Fruit fly (Drosophila melanogaster) whole organism, larva: ENCODE results near the gene CG31793.

ENCODE experiments used
- noc ChIP-seq: fragments of 200-800 bp; sonication (Bioruptor generic); optimal IDR thresholded peaks from 3 replicates; lab custom pipeline; 2019; ENCODE audit warnings: missing biosample characterization, mild to moderate bottlenecking, missing genetic modification characterization, moderate library complexity

Gene CG31793

DNA sequence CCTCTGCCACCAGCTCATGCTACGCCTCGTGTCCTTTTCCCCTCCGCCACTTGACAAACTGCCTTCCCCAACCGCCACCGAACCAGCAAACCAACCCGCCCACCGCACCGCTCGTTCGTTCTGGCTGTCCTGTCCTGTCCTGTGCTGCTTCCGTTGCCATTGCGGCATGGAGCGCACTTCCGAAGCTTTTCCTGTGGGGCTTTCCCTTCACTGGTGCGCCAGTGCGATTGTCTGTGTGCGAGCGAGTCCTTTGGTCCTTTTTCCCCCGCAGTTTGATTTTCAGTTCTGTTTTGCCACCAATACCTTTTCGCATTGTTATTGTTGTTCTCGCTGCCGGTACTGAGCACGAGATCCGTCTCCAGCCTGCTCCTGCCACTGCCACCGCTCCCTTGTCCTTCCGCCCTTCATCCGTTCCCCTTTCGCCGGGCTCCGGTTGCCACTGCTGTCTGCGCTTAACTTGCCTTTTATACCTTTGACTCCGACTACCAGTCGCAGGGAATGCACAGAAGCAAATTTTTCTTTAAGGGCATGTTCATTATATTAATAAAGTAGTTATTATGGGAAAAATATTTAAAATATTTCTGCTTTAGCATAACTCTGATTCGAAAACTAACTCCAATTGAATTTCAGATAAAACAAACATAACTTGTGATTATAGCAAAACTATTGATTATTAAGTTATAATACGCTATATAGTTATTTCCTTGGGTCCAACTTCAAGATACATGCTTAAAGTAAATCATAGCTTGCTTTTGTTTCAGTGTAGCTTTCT is 21.0 kb downstream of the CG31793 start:
- peak; percentile 50 for TF ChIP-seq noc

DNA sequence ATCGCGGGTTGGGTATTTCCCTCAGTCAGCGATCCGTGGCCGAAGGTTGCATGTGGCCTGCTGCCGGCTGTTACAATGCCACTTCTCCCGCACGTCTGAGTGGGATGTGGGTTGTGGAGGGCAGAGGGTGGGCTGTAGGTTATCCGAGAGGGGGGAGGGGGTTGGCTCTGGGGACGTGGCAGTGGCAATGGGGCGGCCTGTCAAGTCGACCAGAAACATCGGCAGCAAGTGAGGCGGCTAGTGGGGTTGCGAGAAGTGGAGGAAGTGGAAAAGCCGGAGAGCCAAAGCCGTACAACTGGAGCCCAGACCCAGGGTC is 21.5 kb downstream of the CG31793 start:
- TF ChIP-seq noc = no peak

DNA sequence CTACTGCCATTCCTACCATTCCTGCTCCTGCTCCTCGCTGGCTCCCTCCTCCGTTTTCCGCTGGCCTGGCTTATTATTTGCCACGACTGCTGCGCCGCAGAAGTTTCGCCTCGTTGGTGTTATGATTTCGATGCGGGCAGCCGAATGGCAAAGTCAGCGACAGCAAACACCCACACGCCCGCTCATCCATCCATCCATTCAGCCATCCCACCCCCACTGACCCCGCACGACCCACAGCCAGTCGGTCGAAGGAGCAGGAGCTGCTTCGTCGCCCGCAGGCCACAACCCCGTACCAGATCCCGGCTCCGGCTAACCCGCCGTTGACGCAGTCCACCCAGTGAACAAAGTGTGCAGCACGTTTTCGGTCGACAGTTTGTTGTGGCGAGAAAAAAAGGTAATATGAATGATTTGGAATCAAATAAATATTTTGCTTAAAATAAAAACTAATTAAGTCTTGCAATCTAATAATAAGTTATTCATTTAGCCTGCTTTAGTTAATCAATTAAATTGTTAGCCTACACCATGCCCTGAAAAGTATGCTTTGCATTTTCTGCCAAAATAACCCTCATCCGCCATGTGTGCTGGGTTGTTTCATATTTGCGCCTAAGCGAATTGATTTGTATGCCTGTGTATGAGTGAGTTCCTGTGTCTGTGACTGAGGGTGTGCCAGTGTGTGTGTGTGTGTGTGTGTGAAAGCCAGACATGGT is 23.5 kb downstream of the CG31793 start:
- peak; percentile 45 for TF ChIP-seq noc

DNA sequence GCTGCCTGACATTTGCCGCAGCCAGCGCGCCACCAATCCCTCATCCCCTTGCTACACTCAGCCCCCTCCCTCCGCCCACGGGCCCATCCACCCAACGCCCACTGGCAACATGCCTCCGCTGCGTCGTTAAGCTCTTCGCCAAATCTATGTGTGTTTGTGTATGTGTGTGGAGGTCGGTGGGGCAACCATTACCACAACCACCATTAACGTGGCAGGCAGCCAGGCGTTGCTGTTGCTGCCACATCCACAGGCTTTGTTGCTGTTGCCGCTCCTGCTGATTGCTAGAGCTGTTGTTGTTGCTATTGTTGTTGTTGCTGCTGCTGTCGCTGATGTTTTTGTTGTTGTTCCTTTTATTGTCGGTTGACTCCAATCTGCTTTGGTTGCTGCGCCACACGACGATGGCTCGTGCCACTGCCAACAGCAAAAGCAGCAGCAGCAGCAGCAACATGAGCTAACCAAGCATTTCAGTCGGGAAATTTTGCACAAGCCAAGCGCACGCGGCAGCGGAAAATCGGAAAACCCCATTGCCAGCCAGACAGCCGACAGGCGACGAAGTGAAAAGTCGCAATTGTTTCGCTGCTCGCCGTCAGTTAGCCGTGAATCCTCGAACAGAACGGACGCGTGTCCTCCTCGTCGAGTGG is 24.2 kb downstream of the CG31793 start, which contains the start of gene Sidpn:
TSS of gene Sidpn (plus strand) at position 465 of the 641 bp plus-strand sequence.
- TF ChIP-seq noc = no peak

DNA sequence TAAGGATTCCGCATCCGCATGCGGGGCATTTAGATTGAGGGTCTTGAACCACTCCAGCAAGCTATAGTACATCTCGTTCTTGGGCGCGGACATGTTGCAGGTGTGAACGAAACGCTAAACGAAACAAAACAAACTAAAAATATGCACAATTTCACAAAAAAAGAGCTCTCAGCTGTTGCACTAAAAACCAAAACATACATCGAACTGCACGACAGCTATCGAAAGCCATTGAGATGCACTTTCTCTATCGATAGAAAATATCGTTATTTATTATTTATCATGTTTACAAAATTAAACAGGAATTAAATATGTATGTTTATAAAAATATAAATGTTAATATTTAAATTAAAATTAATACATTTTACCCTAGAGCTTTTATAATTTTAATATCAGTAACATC is 30.1 kb downstream of the CG31793 start, which contains the start of gene hook:
TSS of gene hook (minus strand) at position 211 of the 400 bp plus-strand sequence.
- TF ChIP-seq noc = no peak

DNA sequence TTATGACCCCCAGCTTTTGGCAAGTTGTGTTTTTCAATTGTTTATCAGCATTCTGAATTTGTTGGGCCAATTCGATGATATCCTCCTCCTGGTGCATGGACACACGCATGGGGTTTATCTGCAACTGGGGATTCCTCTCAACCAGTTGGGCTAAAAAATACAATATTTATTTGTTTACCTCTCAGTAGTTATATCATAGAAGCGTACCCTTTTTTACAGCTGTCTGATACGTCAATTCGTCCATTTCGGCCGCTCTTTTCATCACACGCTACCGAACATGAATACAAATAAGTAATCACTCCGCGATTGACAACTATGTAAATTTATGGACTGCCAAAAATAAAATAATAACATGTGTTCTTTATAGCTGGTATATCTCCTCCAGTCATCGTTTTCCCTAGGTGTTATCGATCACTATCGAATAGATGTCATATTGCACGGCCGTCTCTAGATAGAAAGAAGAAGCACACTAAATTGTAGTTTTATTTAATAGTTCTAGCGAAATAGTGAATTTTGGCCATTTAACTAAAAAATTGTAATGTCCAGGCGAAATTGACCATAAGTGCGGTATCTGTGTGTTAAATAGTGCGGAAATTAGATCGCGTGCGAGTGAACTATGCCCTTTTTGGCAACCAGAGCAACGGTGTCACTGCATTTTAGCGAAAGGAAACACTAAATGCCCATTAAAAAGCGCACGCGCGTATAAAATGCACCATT is 31.2 kb downstream of the CG31793 start, which contains the start of the genes mib2 and CG31800:
TSS of gene mib2 (plus strand) at position 232 of the 717 bp plus-strand sequence.
TSS of gene CG31800 (minus strand) at position 364 of the 717 bp plus-strand sequence.
- no peak for TF ChIP-seq noc

DNA sequence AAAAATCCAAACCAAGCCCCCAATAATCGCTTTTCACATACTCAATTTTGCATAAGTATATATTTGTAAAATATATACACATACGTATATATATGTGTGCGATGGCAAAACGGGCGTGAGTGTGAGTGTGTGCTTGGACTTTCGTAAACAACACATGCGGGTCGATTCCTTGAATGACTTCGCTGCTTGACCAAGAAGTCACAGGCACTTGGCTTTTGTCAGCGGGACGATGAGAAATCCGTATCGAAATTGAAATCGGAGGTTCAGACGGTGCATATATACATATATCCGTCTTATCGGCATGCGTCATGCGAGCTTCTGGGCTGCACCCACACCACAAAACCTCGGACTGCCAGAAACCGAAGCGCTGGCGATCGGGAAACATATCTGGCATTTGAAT is 31.8 kb downstream of the CG31793 start:
- no peak for TF ChIP-seq noc

DNA sequence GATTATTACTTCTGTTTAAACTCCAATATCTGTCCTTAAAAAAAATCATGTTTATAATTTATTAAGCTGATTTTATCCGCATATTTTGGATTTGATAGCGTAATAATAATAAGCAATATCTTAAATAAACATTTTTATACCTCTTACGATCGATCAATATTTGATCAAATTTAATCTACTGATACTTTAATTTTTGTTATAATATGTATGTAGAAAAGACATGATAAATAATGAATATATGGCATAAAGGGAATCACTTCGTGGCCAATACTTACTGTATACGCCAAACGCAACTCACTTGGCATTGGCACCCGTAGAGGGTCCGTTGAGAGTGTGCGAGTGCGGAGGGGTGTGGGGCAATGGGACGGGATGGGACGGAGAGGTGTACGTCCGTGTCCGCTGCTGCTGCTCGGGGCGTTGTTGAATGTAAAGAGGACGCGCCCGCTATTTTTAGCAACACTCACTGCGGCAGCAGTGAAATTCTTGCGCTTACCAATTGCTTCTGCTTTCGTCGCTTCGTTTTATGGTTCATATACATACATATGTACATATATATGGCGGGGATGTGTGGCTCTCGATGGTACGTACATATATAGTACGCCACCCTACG is 33.0 kb downstream of the CG31793 start:
- TF ChIP-seq noc = peak; percentile 72

DNA sequence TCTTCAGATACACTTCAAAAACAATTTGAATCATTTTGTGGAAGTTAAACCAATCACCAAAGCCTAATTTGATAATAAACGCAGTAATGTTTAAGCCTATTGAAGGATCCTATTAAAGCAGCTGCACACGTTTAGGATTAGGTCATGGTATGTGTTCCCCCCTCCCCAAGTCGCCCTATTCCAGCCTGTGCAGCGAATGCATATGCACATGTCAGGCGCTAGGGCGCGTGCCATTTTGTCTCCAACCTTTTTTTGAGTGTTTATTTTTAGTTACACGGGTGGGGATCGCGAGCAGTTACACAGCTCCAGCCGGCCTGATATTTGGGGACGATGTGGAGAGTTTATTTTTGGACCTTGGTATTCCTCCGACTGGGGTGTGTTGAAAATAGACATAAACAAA is 33.8 kb downstream of the CG31793 start:
- TF ChIP-seq noc = no peak

DNA sequence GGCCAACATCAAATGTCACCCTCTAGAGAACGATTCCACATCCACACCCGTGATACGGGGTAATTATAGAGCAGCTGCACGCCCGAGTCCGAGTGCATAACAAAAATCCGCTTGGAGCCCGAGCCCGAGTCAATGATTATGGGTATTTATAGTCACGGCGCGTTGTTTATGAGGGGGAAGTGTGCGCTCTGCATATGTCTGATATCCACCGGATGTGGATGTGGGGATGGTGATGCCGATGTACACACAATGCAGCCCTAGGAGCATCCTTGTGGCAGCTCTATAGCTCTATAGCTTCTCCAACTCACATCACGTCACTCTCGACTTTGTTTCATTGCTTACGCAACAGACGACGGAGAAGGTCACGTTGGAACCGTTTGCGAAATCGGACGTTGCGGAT is 34.3 kb downstream of the CG31793 start:
- TF ChIP-seq noc = no peak

DNA sequence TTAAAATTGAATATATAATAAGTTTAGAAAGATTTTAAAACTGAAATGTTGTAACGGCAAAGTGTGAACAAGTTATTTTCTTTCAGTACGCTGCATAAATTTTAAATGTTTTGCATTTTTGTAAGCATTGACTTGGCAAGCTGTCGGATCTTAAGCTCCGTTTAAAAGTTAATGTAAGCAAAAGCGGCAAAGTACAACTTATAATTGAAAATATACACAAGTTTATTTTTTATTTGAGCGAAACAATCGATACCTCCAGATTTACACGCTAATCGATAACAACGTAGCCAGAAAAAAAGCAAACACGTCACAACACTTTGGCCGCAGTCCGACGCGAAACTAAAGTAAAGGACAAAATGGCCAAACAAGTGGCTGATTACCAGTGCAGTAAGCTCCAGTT is 38.4 kb downstream of the CG31793 start, which contains the start of gene Catsup:
TSS of gene Catsup (plus strand) at position 273 of the 400 bp plus-strand sequence.
- no peak for TF ChIP-seq noc

DNA sequence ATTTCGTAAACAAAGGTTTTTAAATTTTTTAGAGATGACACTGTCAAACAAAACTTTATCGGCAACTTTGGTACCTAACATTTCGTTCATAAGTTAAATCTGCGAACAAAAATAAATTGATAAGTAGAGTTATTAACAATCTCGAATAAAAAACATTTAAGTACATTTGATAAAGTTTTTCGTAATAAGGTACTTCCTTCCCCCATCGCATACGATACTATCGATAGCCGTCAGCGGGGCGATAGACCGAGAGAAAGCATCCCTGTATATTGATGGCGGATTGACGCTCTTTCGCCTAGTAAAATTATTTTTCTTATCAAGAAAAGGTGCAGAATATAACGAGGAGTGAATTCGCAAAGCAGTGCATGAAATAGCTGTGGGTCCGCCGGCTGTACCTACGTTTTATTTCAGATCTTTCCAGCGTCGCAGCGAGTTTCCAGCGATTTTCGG is 42.0 kb downstream of the CG31793 start, which contains the start of the genes Ttc19 and Acn:
TSS of gene Ttc19 (minus strand) at position 38 of the 450 bp plus-strand sequence.
TSS of gene Acn (plus strand) at position 245 of the 450 bp plus-strand sequence.
- peak; percentile 86 for TF ChIP-seq noc

DNA sequence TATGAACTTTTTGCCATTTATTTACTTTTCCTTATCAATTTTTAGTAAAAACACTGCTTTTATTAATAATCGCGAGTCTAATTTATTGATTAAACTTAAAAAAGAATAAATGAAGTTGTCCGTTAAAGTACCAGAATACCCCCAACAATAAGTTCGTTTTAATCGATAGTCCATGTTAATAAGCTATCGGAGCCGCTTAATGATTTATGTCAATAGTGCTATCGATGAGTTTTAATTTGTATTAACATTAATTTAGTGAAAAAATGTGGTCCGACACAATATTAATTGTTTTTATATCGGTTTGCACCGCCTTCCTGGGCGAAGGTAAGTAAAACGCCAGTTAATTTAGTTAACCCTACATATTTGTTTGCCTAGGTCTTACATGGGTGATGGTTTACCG is 45.7 kb downstream of the CG31793 start, which contains the start of gene CG10470:
TSS of gene CG10470 (plus strand) at position 165 of the 400 bp plus-strand sequence.
- TF ChIP-seq noc = no peak

DNA sequence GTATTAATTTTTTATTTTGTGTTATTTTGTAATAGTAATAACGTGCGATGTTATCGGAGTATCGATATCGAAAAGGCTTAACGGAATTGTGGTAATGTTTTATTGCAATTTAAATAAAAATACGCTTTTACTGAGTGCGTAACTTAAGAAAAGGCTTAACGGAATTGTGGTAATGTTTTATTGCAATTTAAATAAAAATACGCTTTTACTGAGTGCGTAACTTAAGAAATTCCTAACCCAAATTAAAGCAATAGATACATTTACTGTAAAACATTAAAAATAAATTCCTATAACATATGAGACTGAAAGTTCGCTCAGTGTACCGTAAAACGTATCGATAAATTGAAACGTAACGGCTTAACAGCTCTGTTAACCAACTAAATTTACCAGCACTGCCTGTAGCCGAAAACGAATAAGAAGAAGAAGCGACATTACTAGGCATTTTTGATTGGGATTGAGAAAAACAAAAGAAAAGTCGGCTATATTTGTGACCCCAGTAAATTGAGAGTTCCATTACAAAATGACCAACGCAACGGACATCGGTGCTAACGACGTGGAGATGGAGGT is 48.5 kb downstream of the CG31793 start, which contains the start of gene Rpn3:
TSS of gene Rpn3 (plus strand) at position 257 of the 567 bp plus-strand sequence.
- TF ChIP-seq noc = peak; percentile 60

DNA sequence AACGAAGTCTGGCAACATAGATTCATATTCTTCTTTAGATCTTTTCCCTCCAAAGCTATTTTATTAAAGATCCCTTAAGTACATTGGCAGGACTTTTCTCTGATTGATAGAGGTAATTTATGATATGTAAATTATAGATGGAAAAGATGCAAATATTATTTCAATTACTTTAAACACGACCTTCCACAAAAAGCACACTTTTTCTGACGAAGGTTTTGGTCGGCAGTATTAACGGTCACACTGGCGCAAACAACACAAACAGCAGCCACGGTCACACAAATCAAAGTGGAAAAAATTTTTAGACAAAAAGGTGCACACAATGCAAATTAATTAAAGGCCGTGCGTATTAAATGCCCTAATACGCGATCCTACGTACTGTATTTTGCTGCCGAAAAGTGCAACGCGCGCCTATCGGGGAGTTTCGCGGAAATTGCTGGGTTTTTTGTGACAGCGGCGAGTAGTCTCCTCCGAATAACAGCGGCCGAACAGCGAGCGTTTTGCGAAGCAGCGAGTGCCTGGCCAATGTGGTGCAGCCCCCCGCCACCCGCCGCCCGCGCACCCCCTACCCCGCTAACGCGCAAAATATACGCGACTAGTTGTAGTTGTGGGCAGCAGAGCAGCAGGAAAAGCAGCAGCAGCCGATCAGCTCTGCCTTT is 50.8 kb downstream of the CG31793 start, which contains the start of gene CG10492:
TSS of gene CG10492 (plus strand) at position 219 of the 656 bp plus-strand sequence.
- no peak for TF ChIP-seq noc
